Fruit fly (Drosophila melanogaster) whole organism, embryonic: ENCODE results near the gene mRRF1.

Experiments used
- ATbp ChIP-seq: fragments of 200-800 bp; sonication (Bioruptor generic); optimal IDR thresholded peaks from 2 replicates; lab custom pipeline; 2017; ENCODE audit warnings: missing biosample characterization, mild to moderate bottlenecking, missing genetic modification characterization, missing genetic modification reagents
- Awh ChIP-seq: fragments of 200-800 bp; sonication (Bioruptor generic); IDR thresholded peaks from 2 replicates; pipeline ENCODE4, ENCODE4 v1.3.6; 2022; ENCODE audit warnings: missing biosample characterization, missing genetic modification characterization
- CG13296 ChIP-seq: fragments of 200-800 bp; sonication (Bioruptor generic); optimal IDR thresholded peaks from 3 replicates; lab custom pipeline; 2018; ENCODE audit warnings: missing biosample characterization, mild to moderate bottlenecking, missing genetic modification characterization
- CG13894 ChIP-seq: fragments of 200-800 bp; sonication (Bioruptor generic); optimal IDR thresholded peaks from 3 replicates; lab custom pipeline; 2018; ENCODE audit warnings: missing biosample characterization, mild to moderate bottlenecking, missing genetic modification characterization, moderate library complexity
- CG14860 ChIP-seq: fragments of 200-800 bp; sonication (Bioruptor generic); IDR thresholded peaks from 3 replicates; pipeline ENCODE4 v1.3.6; 2022; ENCODE audit warnings: missing biosample characterization, missing genetic modification characterization; ENCODE audit not compliant: partially characterized antibody
- CG1529 ChIP-seq: fragments of 200-800 bp; sonication (Bioruptor generic); optimal IDR thresholded peaks from 3 replicates; lab custom pipeline; 2018; ENCODE audit warnings: missing biosample characterization, missing genetic modification characterization
- CG1602 ChIP-seq: fragments of 200-800 bp; sonication (Bioruptor generic); optimal IDR thresholded peaks from 3 replicates; lab custom pipeline; 2016; ENCODE audit warnings: missing biosample characterization, missing genetic modification characterization
- CG16813 ChIP-seq: fragments of 200-800 bp; sonication (Bioruptor generic); IDR thresholded peaks from 3 replicates; pipeline ENCODE4 v1.3.6; 2022; ENCODE audit warnings: missing biosample characterization, missing genetic modification characterization; ENCODE audit not compliant: partially characterized antibody
- CG17359 ChIP-seq: fragments of 200-800 bp; sonication (Bioruptor generic); optimal IDR thresholded peaks from 3 replicates; lab custom pipeline; 2018; ENCODE audit warnings: missing biosample characterization, mild to moderate bottlenecking, missing genetic modification characterization, moderate library complexity
- CG17829 ChIP-seq: fragments of 200-800 bp; optimal IDR thresholded peaks from 2 replicates; lab custom pipeline; 2019; ENCODE audit warnings: missing biosample characterization, mild to moderate bottlenecking, missing genetic modification characterization, moderate library complexity
- CG2712 ChIP-seq: fragments of 200-800 bp; optimal IDR thresholded peaks from 3 replicates; lab custom pipeline; 2019; ENCODE audit warnings: missing biosample characterization, mild to moderate bottlenecking, missing genetic modification characterization, moderate library complexity
- CG31224 ChIP-seq: fragments of 200-800 bp; sonication (Bioruptor generic); IDR thresholded peaks from 2 replicates; pipeline ENCODE4 v1.3.6; 2022; ENCODE audit warnings: missing biosample characterization, missing genetic modification characterization
- CG34376 ChIP-seq: fragments of 200-800 bp; sonication (Bioruptor generic); optimal IDR thresholded peaks from 2 replicates; lab custom pipeline; 2018; ENCODE audit warnings: missing biosample characterization, mild to moderate bottlenecking, missing genetic modification characterization
- CG42726 ChIP-seq: fragments of 200-800 bp; sonication (Bioruptor generic); IDR thresholded peaks from 2 replicates; pipeline ENCODE4 v1.3.6; 2022; ENCODE audit warnings: missing biosample characterization, missing genetic modification characterization; ENCODE audit not compliant: partially characterized antibody
- CG4360 ChIP-seq: fragments of 200-800 bp; sonication (Bioruptor generic); IDR thresholded peaks from 2 replicates; pipeline ENCODE4 v1.3.6; 2022; ENCODE audit warnings: missing biosample characterization, missing genetic modification characterization
- CG4820 ChIP-seq: fragments of 200-800 bp; sonication (Bioruptor generic); optimal IDR thresholded peaks from 3 replicates; lab custom pipeline; 2016; ENCODE audit warnings: missing biosample characterization, missing genetic modification characterization
- CG7271 ChIP-seq: fragments of 200-800 bp; sonication (Bioruptor generic); optimal IDR thresholded peaks from 2 replicates; lab custom pipeline; 2018; ENCODE audit warnings: missing biosample characterization, mild to moderate bottlenecking, missing genetic modification characterization, moderate library complexity
- CG9876 ChIP-seq: fragments of 200-800 bp; sonication (Bioruptor generic); optimal IDR thresholded peaks from 2 replicates; lab custom pipeline; 2016; ENCODE audit warnings: missing biosample characterization, missing genetic modification characterization
- CkIIα-i1 ChIP-seq: fragments of 200-800 bp; sonication (Bioruptor generic); IDR thresholded peaks from 2 replicates; pipeline ENCODE4 v1.3.6; 2022; ENCODE audit warnings: missing biosample characterization, missing genetic modification characterization
- CoRest ChIP-seq: fragments of 200-800 bp; sonication (Bioruptor generic); optimal IDR thresholded peaks from 3 replicates; lab custom pipeline; 2018; ENCODE audit warnings: missing biosample characterization, mild to moderate bottlenecking, missing genetic modification characterization, moderate library complexity
- Dll ChIP-seq: fragments of 200-800 bp; sonication (Bioruptor generic); IDR thresholded peaks from 4 replicates; pipeline ENCODE4 v1.3.6; 2022; ENCODE audit warnings: missing biosample characterization, missing genetic modification characterization; ENCODE audit not compliant: partially characterized antibody
- Doc3 ChIP-seq: fragments of 200-800 bp; sonication (Bioruptor generic); IDR thresholded peaks from 3 replicates; pipeline ENCODE4 v1.3.6; 2022; ENCODE audit warnings: missing biosample characterization, missing genetic modification characterization; ENCODE audit not compliant: partially characterized antibody
- Dref ChIP-seq: fragments of 200-800 bp; sonication (Bioruptor generic); IDR thresholded peaks from 2 replicates; pipeline ENCODE4 v1.3.6; 2022; ENCODE audit warnings: missing biosample characterization, missing genetic modification characterization
- E2f2 ChIP-seq: fragments of 200-800 bp; sonication (Bioruptor generic); IDR thresholded peaks from 2 replicates; pipeline ENCODE4 v1.3.6; 2022; ENCODE audit warnings: missing biosample characterization, missing genetic modification characterization
- HmgZ ChIP-seq: fragments of 200-800 bp; sonication (Bioruptor generic); optimal IDR thresholded peaks from 2 replicates; lab custom pipeline; 2018; ENCODE audit warnings: missing biosample characterization, mild to moderate bottlenecking, missing genetic modification characterization
- Jarid2 ChIP-seq: fragments of 200-800 bp; sonication (Bioruptor generic); optimal IDR thresholded peaks from 3 replicates; lab custom pipeline; 2017; ENCODE audit warnings: mild to moderate bottlenecking, missing biosample characterization, missing genetic modification reagents, missing genetic modification characterization
- Kr ChIP-seq: fragments of 200-800 bp; sonication (Bioruptor generic); optimal IDR thresholded peaks from 2 replicates; lab custom pipeline; 2017; ENCODE audit warnings: missing biosample characterization, mild to moderate bottlenecking, missing genetic modification characterization
- Oli ChIP-seq: fragments of 200-800 bp; sonication (Bioruptor generic); optimal IDR thresholded peaks from 2 replicates; lab custom pipeline; 2018; ENCODE audit warnings: missing biosample characterization, mild to moderate bottlenecking, missing genetic modification characterization, moderate library complexity
- Rfx ChIP-seq: fragments of 200-800 bp; sonication (Bioruptor generic); IDR thresholded peaks from 2 replicates; pipeline ENCODE4 v1.3.6; 2022; ENCODE audit warnings: missing biosample characterization, missing genetic modification characterization
- Sox100B ChIP-seq: fragments of 200-800 bp; sonication (Bioruptor generic); optimal IDR thresholded peaks from 3 replicates; lab custom pipeline; 2018; ENCODE audit warnings: missing biosample characterization, mild to moderate bottlenecking, missing genetic modification characterization
- Vsx1 ChIP-seq: fragments of 200-800 bp; sonication (Bioruptor generic); optimal IDR thresholded peaks from 2 replicates; lab custom pipeline; 2017; ENCODE audit warnings: missing biosample characterization, mild to moderate bottlenecking, missing genetic modification characterization, missing genetic modification reagents
- ewg ChIP-seq: fragments of 200-800 bp; sonication (Bioruptor generic); optimal IDR thresholded peaks from 3 replicates; lab custom pipeline; 2017; ENCODE audit warnings: mild to moderate bottlenecking, missing biosample characterization, missing genetic modification reagents, missing genetic modification characterization
- fd64A ChIP-seq: fragments of 200-800 bp; sonication (Bioruptor generic); optimal IDR thresholded peaks from 3 replicates; lab custom pipeline; 2018; ENCODE audit warnings: missing biosample characterization, mild to moderate bottlenecking, missing genetic modification characterization
- gce ChIP-seq: fragments of 200-800 bp; sonication (Bioruptor generic); IDR thresholded peaks from 3 replicates; pipeline ENCODE4 v1.3.6; 2022; ENCODE audit warnings: missing biosample characterization, missing genetic modification characterization
- gem ChIP-seq: fragments of 200-800 bp; sonication (Bioruptor generic); optimal IDR thresholded peaks from 2 replicates; lab custom pipeline; 2019; ENCODE audit warnings: missing biosample characterization, mild to moderate bottlenecking, missing genetic modification characterization, moderate library complexity
- grau ChIP-seq: fragments of 200-800 bp; optimal IDR thresholded peaks from 3 replicates; lab custom pipeline; 2019; ENCODE audit warnings: missing biosample characterization, mild to moderate bottlenecking, missing genetic modification characterization, moderate library complexity
- ind ChIP-seq: fragments of 200-800 bp; sonication (Bioruptor generic); optimal IDR thresholded peaks from 3 replicates; lab custom pipeline; 2016; ENCODE audit warnings: missing biosample characterization, missing genetic modification characterization
- inv ChIP-seq: fragments of 200-800 bp; sonication (Bioruptor generic); IDR thresholded peaks from 2 replicates; pipeline ENCODE4 v1.3.6; 2022; ENCODE audit warnings: missing biosample characterization, missing genetic modification characterization; ENCODE audit not compliant: partially characterized antibody
- kay ChIP-seq: fragments of 200-800 bp; sonication (Bioruptor generic); optimal IDR thresholded peaks from 2 replicates; lab custom pipeline; 2016; ENCODE audit warnings: missing biosample characterization, missing genetic modification characterization
- mam ChIP-seq: fragments of 200-800 bp; sonication (Bioruptor generic); optimal IDR thresholded peaks from 3 replicates; lab custom pipeline; 2016; ENCODE audit warnings: missing biosample characterization, missing genetic modification characterization
- sens ChIP-seq: fragments of 200-800 bp; sonication (Bioruptor generic); peaks from one replicate; lab custom pipeline; 2016; ENCODE audit warnings: missing biosample characterization, missing genetic modification characterization
- sim ChIP-seq: fragments of 200-800 bp; sonication (Bioruptor generic); IDR thresholded peaks from 2 replicates; pipeline ENCODE4 v1.3.6; 2022; ENCODE audit warnings: missing biosample characterization, missing genetic modification characterization
- sna ChIP-seq: fragments of 200-800 bp; sonication (Bioruptor generic); IDR thresholded peaks from 2 replicates; pipeline ENCODE4 v1.3.6; 2022; ENCODE audit warnings: missing biosample characterization, missing genetic modification characterization; ENCODE audit not compliant: partially characterized antibody
- ssp ChIP-seq: fragments of 200-800 bp; sonication (Bioruptor generic); IDR thresholded peaks from 2 replicates; pipeline ENCODE4 v1.3.6; 2022; ENCODE audit warnings: missing biosample characterization, missing genetic modification characterization
- sug ChIP-seq: fragments of 200-800 bp; optimal IDR thresholded peaks from 2 replicates; lab custom pipeline; 2019; ENCODE audit warnings: missing biosample characterization, mild to moderate bottlenecking, missing genetic modification characterization, moderate library complexity
- wor ChIP-seq: fragments of 200-800 bp; sonication (Bioruptor generic); IDR thresholded peaks from 2 replicates; pipeline ENCODE4 v1.3.6; 2022; ENCODE audit warnings: missing biosample characterization, missing genetic modification characterization

mRRF1 gene

dm6 chr3L:9360217-9360692 is 3.9 kb upstream of the mRRF1 start, which contains the start of gene Pdxk (continued):
- TF ChIP-seq CG16813 (GFP tag; lab: Robert Waterston, UW) (0 out of 3 replicates have a peak, but pooled peaks have one; percentile 19), CoRest (tag; lab: Kevin White, UChicago) (peak; percentile 12), HmgZ (tag; lab: Kevin White, UChicago) (peak; percentile 53), mam (GFP tag; lab: Kevin White, UChicago) (peak; percentile 10), sens (GFP tag; lab: Kevin White, UChicago) (peak; percentile 58), gem (tag; lab: Kevin White, UChicago) (no peak), Awh (GFP tag; lab: Robert Waterston, UW) (no peak), Rfx (GFP tag; lab: Robert Waterston, UW) (peak; percentile 43; the same call in 1 of the 2 replicates), CG1529 (GFP tag; lab: Kevin White, UChicago) (no peak), Vsx1 (GFP tag; lab: Kevin White, UChicago) (no peak), Kr (GFP tag; lab: Kevin White, UChicago) (no peak), wor (no peak), CkIIα-i1 (GFP tag; lab: Robert Waterston, UW) (no peak), E2f2 (GFP tag; lab: Robert Waterston, UW) (peak; percentile 37; the same call in 1 of the 2 replicates), CG17829 (tag; lab: Kevin White, UChicago) (no peak), Jarid2 (GFP tag; lab: Kevin White, UChicago) (peak; percentile 24)
- TF ChIP-seq, all 482 proteins: peak for 109

- TF ChIP-seq CG2712 (no peak), CG13894 (tag; lab: Kevin White, UChicago) (peak; percentile 2), CG34376 (GFP tag; lab: Kevin White, UChicago) (peak; percentile 25), CG13296 (peak; percentile 26), Sox100B (GFP tag; lab: Kevin White, UChicago) (no peak), sug (tag; lab: Kevin White, UChicago) (peak; percentile 9)
Measured at dm6 chr3L:9361894-9362293, 2.3 kb upstream of the mRRF1 start, which contains the start of gene CG34456. Gene CG34456 (plus strand): TSS chr3L:9362108.

dm6 chr3L:9366850-9367430 is 2.8 kb downstream of the mRRF1 start, which contains the start of the genes Klp67A and CG4452:
Gene Klp67A (minus strand): TSS chr3L:9367046.
Gene CG4452 (plus strand): TSS chr3L:9367377.
- TF ChIP-seq ewg = peak; percentile 50
- peak; percentile 5 for TF ChIP-seq CG34376 (GFP tag; lab: Kevin White, UChicago)
- TF ChIP-seq CG4360 (GFP tag; lab: Robert Waterston, UW) = no peak
- peak; percentile 4 for TF ChIP-seq CG17359 (tag; lab: Kevin White, UChicago)
- peak; percentile 31 for TF ChIP-seq CG7271 (tag; lab: Kevin White, UChicago)
- TF ChIP-seq ATbp (GFP tag; lab: Kevin White, UChicago) = no peak
- peak; percentile 56 for TF ChIP-seq CG42726 (GFP tag; lab: Robert Waterston, UW)
- TF ChIP-seq inv (GFP tag; lab: Robert Waterston, UW) = peak; percentile 89
- TF ChIP-seq ind (GFP tag; lab: Kevin White, UChicago) = peak; percentile 36
- peak; percentile 96 for TF ChIP-seq Dll (GFP tag; lab: Robert Waterston, UW)
- peak; percentile 74 for TF ChIP-seq Dref (GFP tag; lab: Robert Waterston, UW)
- no peak for TF ChIP-seq fd64A (GFP tag; lab: Kevin White, UChicago)
- no peak for TF ChIP-seq CG4820 (GFP tag; lab: Kevin White, UChicago)
- no peak for TF ChIP-seq sim
- TF ChIP-seq CG31224 (GFP tag; lab: Robert Waterston, UW) = no peak
- TF ChIP-seq Doc3 (GFP tag; lab: Robert Waterston, UW) = peak; percentile 92
- TF ChIP-seq CG1602 (GFP tag; lab: Kevin White, UChicago) = peak; percentile 34
- TF ChIP-seq CG14860 (GFP tag; lab: Robert Waterston, UW) = peak; percentile 94
- peak; percentile 4; the same call in 1 of the 2 replicates for TF ChIP-seq ssp (GFP tag; lab: Robert Waterston, UW)
- no peak for TF ChIP-seq gce (GFP tag; lab: Robert Waterston, UW)
- TF ChIP-seq kay (GFP tag; lab: Kevin White, UChicago) = peak; percentile 39
- TF ChIP-seq CG9876 = no peak
- peak; percentile 51 for TF ChIP-seq grau (tag; lab: Kevin White, UChicago)
- peak; percentile 91 for TF ChIP-seq sna (GFP tag; lab: Robert Waterston, UW)
- no peak for TF ChIP-seq Oli (tag; lab: Kevin White, UChicago)
